Fruit fly (Drosophila melanogaster): ENCODE data around the gene CG1440.

- no peak for TF ChIP-seq Abd-B (GFP tag; optimal IDR thresholded peaks at IDR 0.05)
- no peak for TF ChIP-seq woc (GFP tag; optimal IDR thresholded peaks at IDR 0.05)
- TF ChIP-seq psq (GFP tag; optimal IDR thresholded peaks at IDR 0.05), result no peak
- TF ChIP-seq br (GFP tag; optimal IDR thresholded peaks at IDR 0.05), result no peak
- no peak for TF ChIP-seq brk (GFP tag; optimal IDR thresholded peaks at IDR 0.05)
- no peak for TF ChIP-seq Myc (optimal IDR thresholded peaks at IDR 0.05)
- TF ChIP-seq Hr78 (GFP tag; optimal IDR thresholded peaks at IDR 0.05), result no peak
- no peak for TF ChIP-seq OdsH (GFP tag; optimal IDR thresholded peaks at IDR 0.05)
- TF ChIP-seq CG9705 (GFP tag; optimal IDR thresholded peaks at IDR 0.05), result no peak
- no peak for TF ChIP-seq Rel (GFP tag; optimal IDR thresholded peaks at IDR 0.05)
- TF ChIP-seq Rel (tag; optimal IDR thresholded peaks at IDR 0.05), result no peak
- TF ChIP-seq pan (optimal IDR thresholded peaks at IDR 0.05), result no peak
Measured at dm6 chrX:8476817-8477216, 40.0 kb downstream of the CG1440 start, which contains the start of gene Cp7Fc.

All from whole organism, wandering third instar larva.